Fruit fly (Drosophila melanogaster) whole organism, embryonic: Measurements from ENCODE around the gene crq.
A peak's percentile ranks its signal among the peaks of the same experiment; 100 is the strongest.

Experiments
- ATbp ChIP-seq: fragments of 200-800 bp; sonication (Bioruptor generic); optimal IDR thresholded peaks from 2 replicates; lab custom pipeline; 2017; ENCODE audit warnings: missing biosample characterization, mild to moderate bottlenecking, missing genetic modification characterization, missing genetic modification reagents
- Adf1 ChIP-seq: fragments of 200-800 bp; sonication (Bioruptor generic); IDR thresholded peaks from 2 replicates; pipeline ENCODE4 v1.3.6; 2022; ENCODE audit warnings: missing biosample characterization, missing genetic modification characterization
- CG10462 ChIP-seq: fragments of 200-800 bp; sonication (Bioruptor generic); optimal IDR thresholded peaks from 2 replicates; lab custom pipeline; 2016; ENCODE audit warnings: missing biosample characterization, missing genetic modification characterization
- CG11398 ChIP-seq: fragments of 200-800 bp; sonication (Bioruptor generic); optimal IDR thresholded peaks from 2 replicates; lab custom pipeline; 2016; ENCODE audit warnings: missing biosample characterization, missing genetic modification characterization
- CG14050 ChIP-seq: fragments of 200-800 bp; sonication (Bioruptor generic); IDR thresholded peaks from 3 replicates; pipeline ENCODE4 v1.3.6; 2022; ENCODE audit warnings: missing biosample characterization, missing genetic modification characterization
- CG14667 ChIP-seq: fragments of 200-800 bp; sonication (Bioruptor generic); IDR thresholded peaks from 2 replicates; pipeline ENCODE4 v1.3.6; 2022; ENCODE audit warnings: missing biosample characterization, missing genetic modification characterization
- CG15011 ChIP-seq: fragments of 200-800 bp; sonication (Bioruptor generic); optimal IDR thresholded peaks from 3 replicates; lab custom pipeline; 2018; ENCODE audit warnings: missing biosample characterization, mild to moderate bottlenecking, missing genetic modification characterization
- CG15269 ChIP-seq: fragments of 200-800 bp; sonication (Bioruptor generic); optimal IDR thresholded peaks from 2 replicates; lab custom pipeline; 2018; ENCODE audit warnings: missing biosample characterization, mild to moderate bottlenecking, missing genetic modification characterization, moderate library complexity
- CG18011 ChIP-seq: fragments of 200-800 bp; sonication (Bioruptor generic); optimal IDR thresholded peaks from 2 replicates; lab custom pipeline; 2017; ENCODE audit warnings: missing biosample characterization, missing genetic modification characterization, mild to moderate bottlenecking, moderate library complexity, missing genotype
- CG18262 ChIP-seq: fragments of 200-800 bp; optimal IDR thresholded peaks from 3 replicates; lab custom pipeline; 2019; ENCODE audit warnings: missing biosample characterization, mild to moderate bottlenecking, missing genetic modification characterization, moderate library complexity
- CG18619 ChIP-seq: fragments of 200-800 bp; sonication (Bioruptor generic); optimal IDR thresholded peaks from 3 replicates; lab custom pipeline; 2017; ENCODE audit warnings: missing biosample characterization, mild to moderate bottlenecking, missing genetic modification characterization
- CG2202 ChIP-seq: fragments of 200-800 bp; sonication (Bioruptor generic); optimal IDR thresholded peaks from 2 replicates; lab custom pipeline; 2018; ENCODE audit warnings: missing biosample characterization, mild to moderate bottlenecking, missing genetic modification characterization
- CG2889 ChIP-seq: fragments of 200-800 bp; sonication (Bioruptor generic); IDR thresholded peaks from 3 replicates; pipeline ENCODE4 v1.3.6; 2022; ENCODE audit warnings: missing biosample characterization, missing genetic modification characterization
- CG33213 ChIP-seq: fragments of 200-800 bp; sonication (Bioruptor generic); optimal IDR thresholded peaks from 3 replicates; lab custom pipeline; 2016; ENCODE audit warnings: missing biosample characterization, missing genetic modification characterization
- CG6272 ChIP-seq: fragments of 200-800 bp; sonication (Bioruptor generic); IDR thresholded peaks from 2 replicates; pipeline ENCODE4 v1.3.6; 2022; ENCODE audit warnings: missing biosample characterization, missing genetic modification characterization
- CG7928 ChIP-seq: fragments of 200-800 bp; sonication (Bioruptor generic); optimal IDR thresholded peaks from 2 replicates; lab custom pipeline; 2017; ENCODE audit warnings: missing biosample characterization, mild to moderate bottlenecking, missing genetic modification characterization
- CG8281 ChIP-seq: fragments of 200-800 bp; sonication (Bioruptor generic); optimal IDR thresholded peaks from 2 replicates; lab custom pipeline; 2018; ENCODE audit warnings: missing biosample characterization, mild to moderate bottlenecking, missing genetic modification characterization, moderate library complexity
- CG8290 ChIP-seq, 3 experiments: fragments of 200-800 bp; sonication (Bioruptor generic); optimal IDR thresholded peaks; 2 replicates each; lab custom pipeline; 2016 to 2019; ENCODE audit warnings: missing biosample characterization in 3 of 3, missing genetic modification characterization in 3 of 3, mild to moderate bottlenecking in 2 of 3, moderate library complexity in 1 of 3
- CG9437 ChIP-seq: fragments of 200-800 bp; sonication (Bioruptor generic); optimal IDR thresholded peaks from 2 replicates; lab custom pipeline; 2018; ENCODE audit warnings: missing biosample characterization, mild to moderate bottlenecking, missing genetic modification characterization
- CrebB ChIP-seq: fragments of 200-800 bp; sonication (Bioruptor generic); optimal IDR thresholded peaks from 3 replicates; lab custom pipeline; 2018; ENCODE audit warnings: missing biosample characterization, mild to moderate bottlenecking, missing genetic modification characterization
- Deaf1 ChIP-seq: fragments of 200-800 bp; optimal IDR thresholded peaks from 3 replicates; lab custom pipeline; 2019; ENCODE audit warnings: missing biosample characterization, mild to moderate bottlenecking, missing genetic modification characterization, moderate library complexity
- Dref ChIP-seq: fragments of 200-800 bp; sonication (Bioruptor generic); IDR thresholded peaks from 2 replicates; pipeline ENCODE4 v1.3.6; 2022; ENCODE audit warnings: missing biosample characterization, missing genetic modification characterization
- Hand ChIP-seq: fragments of 200-800 bp; sonication (Bioruptor generic); optimal IDR thresholded peaks from 2 replicates; lab custom pipeline; 2017; ENCODE audit warnings: mild to moderate bottlenecking, missing biosample characterization, missing genetic modification reagents, missing genetic modification characterization
- Hr78 ChIP-seq, 2 experiments: fragments of 200-800 bp in 1 of 2; fragments of >200 bp in 1 of 2; sonication (Bioruptor generic) in 1 of 2; optimal IDR thresholded peaks; 2 replicates each; lab custom pipeline; 2017 to 2019; ENCODE audit warnings: missing biosample characterization in 2 of 2, missing genetic modification characterization in 2 of 2, mild to moderate bottlenecking in 1 of 2, moderate library complexity in 1 of 2
- Mes4 ChIP-seq: fragments of 200-800 bp; sonication (Bioruptor generic); optimal IDR thresholded peaks from 2 replicates; lab custom pipeline; 2016; ENCODE audit warnings: missing biosample characterization, missing genetic modification characterization
- Myb ChIP-seq: fragments of 200-800 bp; sonication (Bioruptor generic); optimal IDR thresholded peaks from 2 replicates; lab custom pipeline; 2016; ENCODE audit warnings: missing biosample characterization, missing genetic modification characterization
- Oli ChIP-seq: fragments of 200-800 bp; sonication (Bioruptor generic); optimal IDR thresholded peaks from 2 replicates; lab custom pipeline; 2018; ENCODE audit warnings: missing biosample characterization, mild to moderate bottlenecking, missing genetic modification characterization, moderate library complexity
- PHDP ChIP-seq: fragments of 200-800 bp; sonication (Bioruptor generic); optimal IDR thresholded peaks from 3 replicates; lab custom pipeline; 2018; ENCODE audit warnings: missing biosample characterization, mild to moderate bottlenecking, missing genetic modification characterization, moderate library complexity
- Tbp ChIP-seq: fragments of >200 bp; optimal IDR thresholded peaks from 2 replicates; lab custom pipeline; 2018; ENCODE audit warnings: missing biosample characterization, missing genetic modification characterization
- amos ChIP-seq: fragments of 200-800 bp; sonication (Bioruptor generic); IDR thresholded peaks from 2 replicates; pipeline ENCODE4 v1.3.6; 2022; ENCODE audit warnings: missing biosample characterization, missing genetic modification characterization; ENCODE audit not compliant: partially characterized antibody
- ase ChIP-seq: fragments of 200-800 bp; sonication (Bioruptor generic); IDR thresholded peaks from 3 replicates; pipeline ENCODE4 v1.3.6; 2022; ENCODE audit warnings: missing biosample characterization, missing genetic modification characterization
- bsh ChIP-seq, 2 experiments: fragments of 200-800 bp; sonication (Bioruptor generic); optimal IDR thresholded peaks; 2 replicates each; lab custom pipeline; 2017 to 2018; ENCODE audit warnings: mild to moderate bottlenecking in 2 of 2, missing biosample characterization in 2 of 2, missing genetic modification characterization in 2 of 2, moderate library complexity in 1 of 2
- crc ChIP-seq: fragments of 200-800 bp; sonication (Bioruptor generic); optimal IDR thresholded peaks from 2 replicates; lab custom pipeline; 2016; ENCODE audit warnings: missing biosample characterization, missing genetic modification characterization
- dpn ChIP-seq, 2 experiments: fragments of 200-800 bp; sonication (Bioruptor generic); optimal IDR thresholded peaks; 3 replicates each; lab custom pipeline; 2016; ENCODE audit warnings: missing biosample characterization in 2 of 2, missing genetic modification characterization in 2 of 2
- emc ChIP-seq: fragments of 200-800 bp; sonication (Bioruptor generic); optimal IDR thresholded peaks from 2 replicates; lab custom pipeline; 2016; ENCODE audit warnings: missing biosample characterization, missing genetic modification characterization
- fd96Cb ChIP-seq: fragments of 200-800 bp; sonication (Bioruptor generic); optimal IDR thresholded peaks from 2 replicates; lab custom pipeline; 2018; ENCODE audit warnings: missing biosample characterization, mild to moderate bottlenecking, missing genetic modification characterization, moderate library complexity
- hbn ChIP-seq: fragments of 200-800 bp; sonication (Bioruptor generic); IDR thresholded peaks from 2 replicates; pipeline ENCODE4 v1.3.6; 2022; ENCODE audit warnings: missing biosample characterization, missing genetic modification characterization; ENCODE audit not compliant: partially characterized antibody
- lilli ChIP-seq: fragments of 200-800 bp; sonication (Bioruptor generic); optimal IDR thresholded peaks from 3 replicates; lab custom pipeline; 2016; ENCODE audit warnings: missing biosample characterization, missing genetic modification characterization
- mld ChIP-seq: fragments of 200-800 bp; sonication (Bioruptor generic); IDR thresholded peaks from 3 replicates; pipeline ENCODE4 v1.3.6; 2022; ENCODE audit warnings: missing biosample characterization, missing genetic modification characterization; ENCODE audit not compliant: partially characterized antibody
- onecut ChIP-seq: fragments of 200-800 bp; sonication (Bioruptor generic); IDR thresholded peaks from 2 replicates; pipeline ENCODE4 v1.3.6; 2022; ENCODE audit warnings: missing biosample characterization, missing genetic modification characterization
- pnt ChIP-seq: fragments of 200-800 bp; sonication (Bioruptor generic); optimal IDR thresholded peaks from 3 replicates; lab custom pipeline; 2016; ENCODE audit warnings: missing biosample characterization, missing genetic modification characterization
- pzg ChIP-seq: fragments of 200-800 bp; sonication (Bioruptor generic); optimal IDR thresholded peaks from 3 replicates; lab custom pipeline; 2018; ENCODE audit warnings: missing biosample characterization, mild to moderate bottlenecking, missing genetic modification characterization, moderate library complexity
- rib ChIP-seq: fragments of 200-800 bp; sonication (Bioruptor generic); IDR thresholded peaks from 2 replicates; pipeline ENCODE4 v1.3.6; 2022; ENCODE audit warnings: missing biosample characterization, missing genetic modification characterization
- ro ChIP-seq: fragments of 200-800 bp; sonication (Bioruptor generic); IDR thresholded peaks from 2 replicates; pipeline ENCODE4 v1.3.6; 2022; ENCODE audit warnings: missing biosample characterization, missing genetic modification characterization
- slou ChIP-seq: fragments of 200-800 bp; sonication (Bioruptor generic); optimal IDR thresholded peaks from 3 replicates; lab custom pipeline; 2016; ENCODE audit warnings: missing biosample characterization, missing genetic modification characterization
- slp2 ChIP-seq: fragments of 200-800 bp; sonication (Bioruptor generic); optimal IDR thresholded peaks from 2 replicates; lab custom pipeline; 2016; ENCODE audit warnings: missing biosample characterization, missing genetic modification characterization
- tap ChIP-seq: fragments of 200-800 bp; optimal IDR thresholded peaks from 3 replicates; lab custom pipeline; 2019; ENCODE audit warnings: missing biosample characterization, mild to moderate bottlenecking, missing genetic modification characterization, moderate library complexity
- vfl ChIP-seq: fragments of 200-800 bp; sonication (Bioruptor generic); optimal IDR thresholded peaks from 2 replicates; lab custom pipeline; 2016; ENCODE audit warnings: missing biosample characterization, missing genetic modification characterization

Gene crq

DNA sequence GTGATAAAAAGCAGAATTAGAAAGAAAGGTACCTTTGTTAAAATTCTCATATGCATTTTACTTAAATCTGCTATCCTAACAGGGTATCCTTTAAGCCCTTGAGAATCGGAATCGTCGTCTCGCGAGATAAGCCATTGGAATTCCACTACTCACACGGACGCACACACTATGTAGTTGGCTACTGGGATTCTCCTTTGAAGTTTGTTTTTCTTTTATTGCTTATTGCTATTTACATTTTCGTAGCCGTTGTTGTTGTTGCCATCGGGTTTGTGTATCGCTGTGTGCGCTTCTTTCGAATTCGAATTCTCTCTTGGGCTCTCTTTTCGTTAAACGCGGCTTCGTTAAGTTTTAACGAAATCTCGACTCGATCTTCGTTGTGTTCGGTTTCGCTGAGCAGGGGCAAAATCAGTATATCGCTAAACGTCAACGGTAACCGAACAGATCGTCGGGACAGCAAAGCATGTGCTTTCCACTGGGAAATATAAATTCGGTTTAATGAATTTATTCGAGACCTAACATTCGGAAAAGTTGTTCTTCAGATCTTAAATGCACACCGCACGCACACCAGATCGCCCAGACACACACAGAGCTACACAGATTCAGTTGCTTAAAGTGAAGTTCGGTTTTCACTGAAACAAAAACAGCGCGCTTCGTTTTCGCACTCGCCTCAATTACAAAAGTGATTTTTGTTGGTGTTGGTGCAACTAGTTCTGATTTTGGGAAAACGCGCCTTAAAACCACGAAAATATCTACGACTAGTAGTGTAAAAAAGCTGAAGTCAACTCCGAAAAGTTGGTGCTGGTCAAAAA is 21.8 kb downstream of the crq start, which contains the start of gene ex (continued):
- TF ChIP-seq CG8290 (GFP tag; optimal IDR thresholded peaks at IDR 0.05; lab: Kevin White, UChicago) (peak; percentile 17), CG8290 (tag; optimal IDR thresholded peaks at IDR 0.05; lab: Kevin White, UChicago) (peak in 1 of 2 experiments; percentile 57), CG15011 (peak; percentile 31), slp2 (GFP tag; lab: Kevin White, UChicago) (no peak), bsh (GFP tag; optimal IDR thresholded peaks at IDR 0.05; lab: Kevin White, UChicago) (peak; percentile 63 to 66), CG18619 (GFP tag; lab: Kevin White, UChicago) (peak; percentile 68), CrebB (tag; lab: Kevin White, UChicago) (peak; percentile 90), ATbp (GFP tag; lab: Kevin White, UChicago) (peak; percentile 90), slou (GFP tag; lab: Kevin White, UChicago) (no peak), lilli (GFP tag; lab: Kevin White, UChicago) (peak; percentile 15), crc (GFP tag; lab: Kevin White, UChicago) (no peak), pzg (GFP tag; lab: Kevin White, UChicago) (no peak), CG8281 (tag; lab: Kevin White, UChicago) (peak; percentile 23), CG11398 (GFP tag; lab: Kevin White, UChicago) (peak; percentile 74), CG2202 (tag; lab: Kevin White, UChicago) (peak; percentile 70), pnt (peak; percentile 9), CG15269 (tag; lab: Kevin White, UChicago) (peak; percentile 67), ase (GFP tag; lab: Robert Waterston, UW) (no peak), rib (peak; percentile 66), Oli (no peak), CG33213 (GFP tag; lab: Kevin White, UChicago) (peak; percentile 29), Deaf1 (tag; lab: Kevin White, UChicago) (peak; percentile 62), CG10462 (GFP tag; lab: Kevin White, UChicago) (peak; percentile 29), CG14667 (no peak), CG2889 (GFP tag; lab: Robert Waterston, UW) (no peak), fd96Cb (tag; lab: Kevin White, UChicago) (no peak), CG6272 (GFP tag; lab: Robert Waterston, UW) (no peak), CG9437 (no peak), vfl (GFP tag; lab: Kevin White, UChicago) (no peak), dpn (GFP tag; optimal IDR thresholded peaks at IDR 0.05; lab: Kevin White, UChicago) (peak in 1 of 2 experiments; percentile 4), onecut (GFP tag; lab: Robert Waterston, UW) (peak; percentile 60), tap (peak; percentile 66), PHDP (tag; lab: Kevin White, UChicago) (peak; percentile 75), CG18011 (no peak), Dref (no peak), amos (peak; percentile 24; the same call in 1 of the 2 replicates), Myb (peak; percentile 28), Hand (no peak), ro (GFP tag; lab: Robert Waterston, UW) (no peak), hbn (GFP tag; lab: Robert Waterston, UW) (no peak; the same call in 1 of the 2 replicates), CG18262 (tag; lab: Kevin White, UChicago) (peak; percentile 79), Adf1 (GFP tag; lab: Robert Waterston, UW) (no peak; the same call in 1 of the 2 replicates), Tbp (GFP tag; lab: Kevin White, UChicago) (no peak), emc (no peak), CG7928 (GFP tag; lab: Kevin White, UChicago) (peak; percentile 8), Hr78 (GFP tag; optimal IDR thresholded peaks at IDR 0.05; lab: Kevin White, UChicago) (no peak), Mes4 (peak; percentile 31), CG14050 (GFP tag; lab: Robert Waterston, UW) (peak; percentile 29; the same call in 1 of the 3 replicates), mld (GFP tag; lab: Robert Waterston, UW) (no peak)
